Fruit fly (Drosophila melanogaster) whole organism, pupa: ENCODE data around the gene CG14963.

ENCODE experiments used
- CG17806 ChIP-seq: fragments of 200-800 bp; sonication (Bioruptor generic); optimal IDR thresholded peaks from 2 replicates; lab custom pipeline; 2018; ENCODE audit warnings: missing biosample characterization, mild to moderate bottlenecking, missing genetic modification characterization, moderate library complexity
- EcR ChIP-seq: fragments of 200-800 bp; sonication (Bioruptor generic); optimal IDR thresholded peaks from 3 replicates; lab custom pipeline; 2019; ENCODE audit warnings: missing biosample characterization, missing genetic modification characterization, mild to moderate bottlenecking, moderate library complexity, missing genetic modification reagents
- Pif1B ChIP-seq: fragments of 200-800 bp; sonication (Bioruptor generic); optimal IDR thresholded peaks from 3 replicates; lab custom pipeline; 2016; ENCODE audit warnings: missing biosample characterization, missing genetic modification characterization

DNA sequence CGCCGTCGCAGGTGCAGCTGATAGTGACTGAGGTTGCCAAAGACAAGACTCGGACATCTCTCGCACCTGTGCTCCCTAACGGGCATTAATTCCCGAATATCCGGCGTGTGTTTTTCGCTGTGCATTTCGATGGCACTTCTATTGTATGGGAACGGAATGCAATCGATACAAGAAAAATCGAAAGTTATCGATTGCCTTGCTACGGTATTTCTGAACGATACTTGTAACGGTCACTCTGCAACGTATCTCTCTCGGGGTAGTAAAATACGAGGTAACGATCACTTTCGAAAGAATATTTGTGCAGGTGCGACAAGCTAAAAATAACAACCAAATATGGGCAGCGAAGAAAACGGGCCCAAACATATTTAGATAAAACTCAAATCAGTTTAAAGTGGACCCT is 7.4 kb downstream of the CG14963 start, which contains the start of gene CG32280:
- TF ChIP-seq Pif1B (GFP tag; lab: Kevin White, UChicago) (no peak), EcR (GFP tag; lab: Kevin White, UChicago) (no peak), CG17806 (no peak)
